Fruit fly (Drosophila melanogaster): ENCODE measurements around the gene mldr.

Gene mldr

DNA sequence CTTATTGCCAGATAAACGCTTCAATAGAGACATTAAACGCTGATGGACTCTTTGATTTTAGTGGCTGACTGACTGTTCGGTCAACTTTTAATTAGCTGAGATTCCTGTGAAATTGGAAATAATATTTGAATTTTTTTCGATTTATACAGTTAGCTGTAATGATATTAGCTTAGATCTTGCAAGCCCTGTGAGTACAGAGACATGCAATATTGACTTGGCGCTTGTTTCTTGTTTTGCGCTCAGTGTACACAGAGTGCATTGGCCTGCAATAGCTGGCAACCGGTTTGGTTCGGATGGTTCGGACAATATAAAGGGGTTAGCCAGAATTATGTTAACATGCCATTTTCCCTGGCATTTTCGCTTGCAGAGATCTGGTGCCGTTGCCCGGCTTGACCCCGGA is 14.2 kb downstream of the mldr start:
- no peak for TF ChIP-seq insv (optimal IDR thresholded peaks at IDR 0.05)
- no peak for TF ChIP-seq Sin3A (optimal IDR thresholded peaks at IDR 0.05)
- TF ChIP-seq Myc (optimal IDR thresholded peaks at IDR 0.05): no peak
- TF ChIP-seq ttk (optimal IDR thresholded peaks at IDR 0.05): no peak
- TF ChIP-seq psq (optimal IDR thresholded peaks at IDR 0.05): no peak
- TF ChIP-seq h (optimal IDR thresholded peaks at IDR 0.05): no peak

DNA sequence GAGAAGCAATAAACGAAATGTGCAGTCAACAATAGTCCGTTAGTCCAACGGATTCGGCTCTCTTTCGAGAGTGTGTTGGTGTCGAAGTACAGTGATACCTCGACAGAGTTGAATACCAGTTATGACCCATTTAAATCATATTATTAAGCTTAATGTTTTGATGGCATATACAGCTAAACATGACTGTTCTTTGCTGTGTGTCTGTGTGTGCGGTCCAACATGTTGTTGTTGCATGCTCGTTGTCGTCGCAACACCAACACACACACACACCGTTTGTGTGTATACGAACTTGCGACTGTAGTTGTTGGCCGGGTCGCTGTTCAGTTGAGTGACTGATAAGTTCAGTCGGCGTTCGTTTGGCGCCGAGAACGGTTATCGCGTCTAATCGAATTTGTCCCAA is 17.7 kb downstream of the mldr start, which contains the start of gene CG15894:
Gene CG15894 (plus strand): TSS at position 361 of the 400 bp plus-strand sequence.
- TF ChIP-seq psq (optimal IDR thresholded peaks at IDR 0.05): no peak
- TF ChIP-seq ttk (optimal IDR thresholded peaks at IDR 0.05): no peak
- TF ChIP-seq insv (optimal IDR thresholded peaks at IDR 0.05): no peak
- no peak for TF ChIP-seq Sin3A (optimal IDR thresholded peaks at IDR 0.05)
- TF ChIP-seq h (optimal IDR thresholded peaks at IDR 0.05): no peak
- no peak for TF ChIP-seq Myc (optimal IDR thresholded peaks at IDR 0.05)

DNA sequence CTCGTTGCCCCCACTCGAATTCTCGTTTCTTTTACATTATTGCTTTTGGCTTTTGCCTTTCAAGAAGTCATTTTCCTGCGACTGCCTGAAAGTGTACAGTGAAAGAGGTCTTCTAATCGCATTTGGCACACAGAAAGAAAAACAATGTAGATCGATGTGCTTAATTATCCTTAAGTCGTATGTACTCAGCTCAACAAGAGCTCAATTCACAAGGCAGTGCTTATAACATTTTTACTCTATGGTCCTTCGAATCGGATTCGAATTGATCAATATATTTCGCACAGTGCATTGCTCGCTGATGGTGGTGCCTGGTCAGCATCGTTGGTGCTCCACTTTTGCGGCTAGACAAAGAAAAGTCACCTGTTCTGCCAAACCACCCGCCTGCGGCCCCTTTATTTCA is 19.3 kb downstream of the mldr start:
- TF ChIP-seq Myc (optimal IDR thresholded peaks at IDR 0.05): no peak
- no peak for TF ChIP-seq ttk (optimal IDR thresholded peaks at IDR 0.05)
- no peak for TF ChIP-seq h (optimal IDR thresholded peaks at IDR 0.05)
- no peak for TF ChIP-seq insv (optimal IDR thresholded peaks at IDR 0.05)
- TF ChIP-seq psq (optimal IDR thresholded peaks at IDR 0.05): no peak
- no peak for TF ChIP-seq Sin3A (optimal IDR thresholded peaks at IDR 0.05)

DNA sequence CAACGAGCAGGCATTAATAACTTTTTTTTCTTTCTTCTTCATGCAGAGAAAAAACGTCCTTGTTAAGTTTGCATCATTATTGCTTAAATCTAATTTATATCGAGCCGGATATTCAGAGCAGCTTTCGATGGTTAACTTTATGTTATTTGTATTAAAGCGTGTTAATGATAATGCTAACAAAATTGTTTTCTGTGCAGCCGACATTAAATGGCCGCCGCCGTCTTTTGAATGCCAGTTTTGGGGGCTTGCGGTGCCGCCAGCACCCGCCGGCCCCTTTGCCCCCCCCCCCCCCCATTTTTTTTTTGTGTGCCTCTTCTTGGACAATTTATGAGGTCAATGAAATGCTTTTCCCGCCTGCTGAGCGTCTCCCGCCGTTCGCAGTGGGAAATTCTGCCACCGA is 20.4 kb downstream of the mldr start:
- TF ChIP-seq psq (optimal IDR thresholded peaks at IDR 0.05) (no peak), h (optimal IDR thresholded peaks at IDR 0.05) (no peak), insv (optimal IDR thresholded peaks at IDR 0.05) (no peak), Myc (optimal IDR thresholded peaks at IDR 0.05) (no peak), ttk (optimal IDR thresholded peaks at IDR 0.05) (no peak), Sin3A (optimal IDR thresholded peaks at IDR 0.05) (no peak)

DNA sequence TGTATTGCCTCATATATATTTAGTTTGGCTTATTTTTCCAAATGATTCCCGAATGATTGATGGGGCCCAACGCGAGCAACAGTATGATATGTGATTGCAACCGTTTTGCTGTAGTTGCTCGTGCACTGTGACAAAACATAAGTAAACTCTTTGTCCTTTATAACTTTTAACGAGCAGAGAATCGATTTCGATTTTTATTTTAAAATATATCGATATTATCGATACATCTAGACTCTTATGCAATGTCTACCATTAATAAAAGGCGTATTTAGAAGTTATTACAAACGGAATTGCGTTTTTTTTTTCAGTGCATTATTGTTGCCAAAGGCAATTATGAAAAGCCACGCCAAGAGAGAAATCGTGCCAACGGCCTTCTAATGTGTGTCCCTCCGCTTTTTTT is 24.5 kb downstream of the mldr start:
- no peak for TF ChIP-seq psq (optimal IDR thresholded peaks at IDR 0.05)
- no peak for TF ChIP-seq Sin3A (optimal IDR thresholded peaks at IDR 0.05)
- no peak for TF ChIP-seq insv (optimal IDR thresholded peaks at IDR 0.05)
- no peak for TF ChIP-seq ttk (optimal IDR thresholded peaks at IDR 0.05)
- no peak for TF ChIP-seq Myc (optimal IDR thresholded peaks at IDR 0.05)
- no peak for TF ChIP-seq h (optimal IDR thresholded peaks at IDR 0.05)

DNA sequence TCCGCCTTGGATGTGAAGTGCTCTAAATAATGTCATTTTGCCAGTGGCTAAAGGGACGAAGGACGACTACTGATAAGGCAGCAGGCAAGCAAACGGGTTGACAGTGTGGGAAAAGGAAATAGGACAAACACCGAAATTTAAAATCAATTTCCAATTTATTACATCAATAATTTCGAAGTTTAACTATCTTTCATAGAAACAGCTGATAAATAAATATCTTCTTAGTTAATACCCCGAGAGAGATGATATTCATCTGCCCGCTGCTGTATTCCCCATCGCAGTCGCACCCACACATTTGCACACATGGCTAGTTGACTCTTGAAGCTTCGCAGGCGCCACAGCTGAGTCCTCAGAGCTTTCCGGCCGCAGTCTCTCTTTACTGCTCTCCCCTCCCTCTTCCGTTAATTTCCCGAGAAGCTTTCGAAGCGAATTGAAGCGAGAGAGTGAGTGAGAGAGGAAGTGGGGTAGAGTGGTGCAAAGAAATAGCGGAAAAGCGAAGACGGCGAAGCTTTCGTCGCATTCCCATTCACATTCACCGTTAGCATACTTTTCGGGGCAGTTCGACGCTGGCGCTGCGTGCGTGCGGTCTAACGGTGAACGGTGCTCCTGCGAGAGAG is 25.9 kb downstream of the mldr start:
- no peak for TF ChIP-seq insv (optimal IDR thresholded peaks at IDR 0.05)
- TF ChIP-seq Sin3A (optimal IDR thresholded peaks at IDR 0.05): no peak
- TF ChIP-seq Myc (optimal IDR thresholded peaks at IDR 0.05): no peak
- TF ChIP-seq psq (optimal IDR thresholded peaks at IDR 0.05): no peak
- no peak for TF ChIP-seq ttk (optimal IDR thresholded peaks at IDR 0.05)
- TF ChIP-seq h (optimal IDR thresholded peaks at IDR 0.05): no peak

DNA sequence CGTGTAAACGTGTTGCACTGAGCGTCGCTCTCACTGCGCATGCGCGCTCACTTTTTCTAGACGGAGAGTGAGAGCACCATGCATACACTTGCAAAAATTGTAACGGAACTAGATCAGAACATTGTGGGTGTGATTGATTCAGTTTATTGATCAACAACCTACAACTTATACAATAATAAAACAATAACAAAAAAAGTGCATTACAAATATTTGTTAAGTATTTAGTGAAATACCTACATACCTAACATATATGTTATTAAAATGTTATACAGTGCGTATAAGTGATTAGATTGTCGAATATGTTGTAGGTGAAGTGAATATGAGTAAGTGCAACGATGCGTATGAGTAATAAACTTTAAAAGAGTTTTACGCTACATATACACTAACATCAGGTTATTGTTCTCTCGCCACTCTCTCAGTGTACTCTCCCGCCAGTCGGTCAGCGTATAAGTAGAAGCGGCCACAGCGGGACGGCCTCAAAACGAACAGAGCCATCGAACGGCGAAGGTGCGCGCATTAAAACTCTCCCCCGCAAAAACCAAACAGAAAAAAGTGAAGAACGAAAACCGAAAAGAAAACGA is 39.4 kb downstream of the mldr start, which contains the start of gene CG42240:
Gene CG42240 (plus strand): TSS at position 474 of the 581 bp plus-strand sequence.
- TF ChIP-seq ttk (optimal IDR thresholded peaks at IDR 0.05) (no peak), insv (optimal IDR thresholded peaks at IDR 0.05) (no peak), Sin3A (optimal IDR thresholded peaks at IDR 0.05) (no peak), psq (optimal IDR thresholded peaks at IDR 0.05) (no peak), h (optimal IDR thresholded peaks at IDR 0.05) (no peak), Myc (optimal IDR thresholded peaks at IDR 0.05) (no peak)

DNA sequence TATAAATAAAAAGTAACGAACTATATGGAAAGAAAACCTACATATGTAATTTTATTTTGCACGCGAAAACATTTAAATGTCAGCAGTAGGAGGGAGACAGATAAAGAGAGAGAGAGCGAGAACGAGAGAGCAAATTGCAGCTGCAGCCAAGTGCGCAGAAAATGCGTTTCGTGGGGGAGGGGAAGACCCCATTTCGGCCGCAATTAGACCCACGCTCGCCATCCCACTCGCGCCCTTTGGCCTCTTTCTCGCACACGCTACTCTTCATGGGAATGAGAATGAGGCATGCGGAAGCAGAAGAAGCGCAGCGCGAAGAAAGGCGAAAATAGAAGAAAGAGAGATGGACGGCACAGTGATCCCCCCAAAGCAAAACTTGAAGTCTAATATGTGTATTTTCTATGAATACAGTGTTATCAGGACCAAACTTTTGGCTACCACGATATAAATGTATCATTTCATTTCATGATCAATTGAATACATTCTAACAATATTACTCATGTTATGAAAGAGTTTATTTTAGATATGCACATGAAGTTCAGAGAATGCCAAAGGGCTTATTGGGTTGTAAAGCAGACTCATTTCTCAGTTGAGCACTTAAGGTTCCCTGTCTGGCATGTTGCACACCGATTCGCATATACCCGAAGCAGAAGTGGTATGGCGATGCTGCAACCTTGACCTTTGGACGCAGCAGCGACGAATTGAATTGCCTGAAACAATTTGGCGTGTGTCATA is 42.1 kb downstream of the mldr start:
- TF ChIP-seq Myc (optimal IDR thresholded peaks at IDR 0.05) (no peak), h (optimal IDR thresholded peaks at IDR 0.05) (no peak)

DNA sequence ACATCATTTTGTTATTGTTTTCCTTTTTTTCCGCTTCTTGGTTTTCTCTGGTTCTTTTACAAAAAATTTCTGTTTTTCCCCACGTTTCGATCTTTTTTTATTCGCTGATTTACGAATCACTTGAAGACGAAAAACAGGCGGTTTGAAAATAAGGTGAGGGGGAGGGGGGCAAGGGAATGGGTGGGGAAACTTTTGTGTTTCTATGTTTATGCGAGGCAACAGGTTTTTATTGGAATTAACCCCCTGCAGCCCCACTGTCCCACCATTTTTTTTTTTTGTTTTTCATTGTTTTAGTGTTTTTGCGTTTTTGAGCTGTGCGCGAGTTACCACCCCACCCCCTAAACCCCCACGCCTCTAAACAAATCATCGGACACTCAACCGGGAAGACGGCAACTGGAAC is 43.8 kb downstream of the mldr start:
- TF ChIP-seq ttk (optimal IDR thresholded peaks at IDR 0.05): no peak
- TF ChIP-seq Sin3A (optimal IDR thresholded peaks at IDR 0.05): no peak
- TF ChIP-seq insv (optimal IDR thresholded peaks at IDR 0.05): no peak
- no peak for TF ChIP-seq h (optimal IDR thresholded peaks at IDR 0.05)
- no peak for TF ChIP-seq Myc (optimal IDR thresholded peaks at IDR 0.05)
- no peak for TF ChIP-seq psq (optimal IDR thresholded peaks at IDR 0.05)

DNA sequence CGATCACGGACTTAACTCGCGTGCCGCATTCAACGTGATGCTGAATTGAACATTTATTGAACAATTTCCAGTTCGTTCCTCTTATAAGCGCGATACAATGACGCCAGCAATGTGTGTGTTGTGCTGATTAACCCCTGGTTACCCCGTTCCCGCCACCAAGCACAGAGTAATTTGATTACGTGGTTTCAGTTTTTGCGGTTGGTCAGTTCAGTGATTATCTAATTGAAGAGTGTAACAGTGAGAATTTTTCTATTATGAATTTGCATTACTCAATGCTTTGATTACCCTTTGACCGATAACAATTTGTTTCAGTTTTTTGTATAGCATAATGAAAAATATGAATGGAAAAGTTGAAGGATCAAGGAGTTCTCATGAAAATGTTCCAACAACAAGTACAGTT is 46.6 kb downstream of the mldr start, which contains the start of gene CG3842:
Gene CG3842 (plus strand): TSS at position 61 of the 400 bp plus-strand sequence.
- TF ChIP-seq ttk (optimal IDR thresholded peaks at IDR 0.05) (no peak), psq (optimal IDR thresholded peaks at IDR 0.05) (no peak), Myc (optimal IDR thresholded peaks at IDR 0.05) (no peak), insv (optimal IDR thresholded peaks at IDR 0.05) (no peak), Sin3A (optimal IDR thresholded peaks at IDR 0.05) (no peak), h (optimal IDR thresholded peaks at IDR 0.05) (no peak)

DNA sequence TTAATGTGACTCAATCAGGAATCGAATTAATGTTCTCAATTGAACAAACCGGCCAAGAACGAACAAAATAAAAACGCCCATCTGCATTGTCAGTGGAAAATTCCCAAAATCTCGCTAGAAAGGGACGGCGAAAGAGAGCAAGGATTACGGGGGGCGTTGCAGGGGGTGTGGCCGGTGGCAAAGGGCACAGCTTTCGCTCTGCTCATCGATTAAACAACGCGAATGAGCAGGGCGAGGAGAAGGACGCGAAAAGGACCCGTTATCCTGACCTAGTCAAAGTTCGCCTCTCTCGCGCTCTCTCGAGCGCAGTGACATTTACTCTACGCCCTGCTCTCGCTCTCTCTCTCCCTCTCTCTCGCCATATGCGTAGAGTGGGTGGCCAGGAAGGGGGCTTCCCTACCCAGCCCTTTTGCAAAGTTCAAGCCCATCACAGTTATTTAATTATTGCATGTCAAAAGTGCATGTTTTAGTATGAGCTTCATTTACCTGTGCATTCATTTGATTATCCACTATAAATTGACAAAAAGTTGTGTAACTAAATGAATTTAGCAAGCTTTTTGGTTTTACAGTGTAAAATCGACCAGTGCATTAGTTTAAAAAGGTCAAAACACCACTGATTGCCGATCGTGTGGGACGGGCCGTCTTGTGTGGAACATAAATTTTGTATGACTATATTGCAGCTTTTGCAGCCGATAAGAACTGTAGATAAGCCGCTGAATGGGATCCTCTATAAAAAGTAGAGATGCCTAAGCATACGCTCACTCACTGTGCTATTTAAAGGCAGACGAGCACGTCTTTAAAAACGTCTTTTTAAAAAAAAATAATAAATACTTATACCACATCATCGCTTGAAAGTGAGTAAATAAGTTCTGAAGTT is 47.9 kb downstream of the mldr start:
- TF ChIP-seq h (optimal IDR thresholded peaks at IDR 0.05) (no peak), Sin3A (optimal IDR thresholded peaks at IDR 0.05) (no peak), Myc (optimal IDR thresholded peaks at IDR 0.05) (no peak)

Data from Kc167 (cell line).